Worm (Caenorhabditis elegans): Measurements from ENCODE around the gene T14G8.4.

DNA sequence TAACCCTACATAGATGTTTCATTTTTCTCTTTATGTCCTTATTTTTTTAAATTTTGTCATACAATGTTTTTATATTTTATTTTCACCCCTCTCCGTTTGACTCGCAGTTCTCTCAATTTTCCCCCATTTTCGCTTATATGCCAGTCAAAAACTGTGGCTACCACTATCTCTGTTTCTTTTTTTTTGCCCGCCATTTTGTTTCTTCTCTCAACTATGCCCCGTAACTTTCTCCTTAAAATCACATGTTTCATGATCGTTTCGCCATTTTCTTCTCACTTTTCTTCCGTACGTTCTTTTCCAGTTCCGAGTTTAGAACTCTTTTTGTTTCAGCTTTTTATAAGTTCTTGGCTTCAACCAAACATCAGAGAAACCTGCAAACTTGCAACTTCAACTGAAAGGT, 43.8 kb upstream of the T14G8.4 start, which contains the start of gene pqn-18:
- no peak for TF ChIP-seq him-1 (tag; optimal IDR thresholded peaks at IDR 0.05)
- TF ChIP-seq dao-5 (tag; optimal IDR thresholded peaks at IDR 0.05) = no peak
